Fruit fly (Drosophila melanogaster): ENCODE measurements around the gene RhoGAP71E.

RhoGAP71E gene

dm6 chr3L:15587445-15588381 lies 947 bp upstream of the RhoGAP71E start, which contains the start of gene CG7656 (continued):
- peak; percentile 23; the same call in 1 of the 2 replicates for TF ChIP-seq CG8765 (GFP tag; IDR thresholded peaks at IDR 0.05)
- TF ChIP-seq eyg (GFP tag; optimal IDR thresholded peaks at IDR 0.05) = peak; percentile 60
- no peak for TF ChIP-seq sqz (GFP tag; optimal IDR thresholded peaks at IDR 0.05)
- TF ChIP-seq usp (GFP tag; optimal IDR thresholded peaks at IDR 0.05) = no peak
- peak; percentile 40 for TF ChIP-seq CG10654 (GFP tag; optimal IDR thresholded peaks at IDR 0.05)
- peak; percentile 73 for TF ChIP-seq CG12942 (GFP tag; optimal IDR thresholded peaks at IDR 0.05)
- TF ChIP-seq nom (GFP tag; optimal IDR thresholded peaks at IDR 0.05) = no peak
- TF ChIP-seq Lpt (GFP tag; optimal IDR thresholded peaks at IDR 0.05) = no peak
- no peak for TF ChIP-seq corto (GFP tag; optimal IDR thresholded peaks at IDR 0.05)
- no peak for TF ChIP-seq Blimp-1 (GFP tag; optimal IDR thresholded peaks at IDR 0.05)
- TF ChIP-seq CG10565 (GFP tag; optimal IDR thresholded peaks at IDR 0.05) = no peak
- TF ChIP-seq knrl (GFP tag; IDR thresholded peaks at IDR 0.05; ENCODE audit: partially characterized antibody) = no peak
- TF ChIP-seq Deaf1 (tag; optimal IDR thresholded peaks at IDR 0.05) = no peak
- peak; percentile 86 for TF ChIP-seq CG9932 (GFP tag; IDR thresholded peaks at IDR 0.05)
- peak; percentile 43 for TF ChIP-seq ATbp (GFP tag; optimal IDR thresholded peaks at IDR 0.05)
- peak; percentile 88 for TF ChIP-seq gro (GFP tag; optimal IDR thresholded peaks at IDR 0.05)
- TF ChIP-seq repo (GFP tag; optimal IDR thresholded peaks at IDR 0.05) = peak; percentile 63
- TF ChIP-seq az2 (GFP tag; optimal IDR thresholded peaks at IDR 0.05) = peak; percentile 41
- TF ChIP-seq Drgx (GFP tag; IDR thresholded peaks at IDR 0.05) = peak; percentile 62
- TF ChIP-seq CG42726 (GFP tag; IDR thresholded peaks at IDR 0.05; ENCODE audit: partially characterized antibody) = no peak
- TF ChIP-seq CG9876 (GFP tag; optimal IDR thresholded peaks at IDR 0.05) = peak; percentile 73
- TF ChIP-seq CG5953 (GFP tag; IDR thresholded peaks at IDR 0.05) = peak; percentile 63; the same call in 1 of the 2 replicates
- TF ChIP-seq CG1792 (GFP tag; optimal IDR thresholded peaks at IDR 0.05) = peak; percentile 59
- TF ChIP-seq odd (GFP tag; optimal IDR thresholded peaks at IDR 0.05) = no peak
- peak; percentile 98 for TF ChIP-seq Med (GFP tag)
- no peak for TF ChIP-seq Eip74EF (GFP tag; optimal IDR thresholded peaks at IDR 0.05)
- TF ChIP-seq CG2889 (GFP tag; IDR thresholded peaks at IDR 0.05) = 0 out of 3 replicates have a peak, but pooled peaks have one; percentile 47
- peak; percentile 23 for TF ChIP-seq CG17829 (tag; optimal IDR thresholded peaks at IDR 0.05)
- no peak for TF ChIP-seq CG18599 (GFP tag; optimal IDR thresholded peaks at IDR 0.05)
- no peak for TF ChIP-seq CG31388 (GFP tag; optimal IDR thresholded peaks at IDR 0.05)
- peak; percentile 68 for TF ChIP-seq CG18764 (GFP tag; optimal IDR thresholded peaks at IDR 0.05)
- TF ChIP-seq MESR4 (GFP tag; optimal IDR thresholded peaks at IDR 0.05) = peak; percentile 89
- TF ChIP-seq Lim3 (GFP tag; IDR thresholded peaks at IDR 0.05) = no peak
- TF ChIP-seq ash1 (GFP tag; optimal IDR thresholded peaks at IDR 0.05) = peak; percentile 44
- TF ChIP-seq gem (tag; optimal IDR thresholded peaks at IDR 0.05) = peak; percentile 50
- no peak for TF ChIP-seq kni (GFP tag; optimal IDR thresholded peaks at IDR 0.05)
- TF ChIP-seq tin (GFP tag; optimal IDR thresholded peaks at IDR 0.05) = peak; percentile 82
- TF ChIP-seq CG14050 (GFP tag; IDR thresholded peaks at IDR 0.05) = peak; percentile 25; the same call in 2 of the 3 replicates
- no peak for TF ChIP-seq peb (GFP tag; IDR thresholded peaks at IDR 0.05)
- TF ChIP-seq wdn (GFP tag; IDR thresholded peaks at IDR 0.05) = peak; percentile 65
- TF ChIP-seq Nf-YA (GFP tag; IDR thresholded peaks at IDR 0.05) = peak; percentile 62
- TF ChIP-seq Hsf (GFP tag; optimal IDR thresholded peaks at IDR 0.05) = peak; percentile 74
- no peak for TF ChIP-seq fd3F (GFP tag; optimal IDR thresholded peaks at IDR 0.05)
- no peak for TF ChIP-seq lola (GFP tag; optimal IDR thresholded peaks at IDR 0.05)
- peak; percentile 65 for TF ChIP-seq crc (GFP tag; optimal IDR thresholded peaks at IDR 0.05)
- peak; percentile 100 for TF ChIP-seq CG7928 (GFP tag; optimal IDR thresholded peaks at IDR 0.05)
- TF ChIP-seq Oaz (GFP tag; IDR thresholded peaks at IDR 0.05) = no peak
- TF ChIP-seq Chrac-16 (GFP tag; optimal IDR thresholded peaks at IDR 0.05) = peak; percentile 79

All from whole organism, embryonic.